Worm (Caenorhabditis elegans) whole organism, L2 larva: ENCODE measurements around the gene srsx-19.

Experiments
- ama-1 ChIP-seq: fragments of 150-350 bp; optimal IDR thresholded peaks from 2 replicates; lab custom pipeline; 2018; ENCODE audit warnings: inconsistent platforms
- mdl-1 ChIP-seq, 2 experiments: fragments of 150-350 bp in 1 of 2; sonication (generic microtip) in 1 of 2; optimal IDR thresholded peaks; 2 replicates each; lab custom pipeline; 2017; ENCODE audit warnings: missing biosample characterization in 2 of 2, missing genetic modification characterization in 2 of 2
- nhr-10 ChIP-seq: sonication (generic microtip); optimal IDR thresholded peaks from 2 replicates; lab custom pipeline; 2017; ENCODE audit warnings: missing biosample characterization, missing genetic modification characterization
- unc-39 ChIP-seq: fragments of 150-350 bp; optimal IDR thresholded peaks from 2 replicates; lab custom pipeline; 2014; ENCODE audit warnings: missing biosample characterization, missing genetic modification characterization
- unc-62 ChIP-seq: fragments of 150-350 bp; optimal IDR thresholded peaks from 2 replicates; lab custom pipeline; 2014; ENCODE audit warnings: missing biosample characterization, missing genetic modification reagents, missing genetic modification characterization

ce11 chrV:13839433-13839832 is 48.0 kb upstream of the srsx-19 start, which contains the start of gene F55B12.10:
- TF ChIP-seq unc-39 (tag; lab: Kevin White, UChicago): no peak
- TF ChIP-seq ama-1 (lab: Kevin White, UChicago): no peak
- no peak for TF ChIP-seq unc-62 (GFP tag; lab: Kevin White, UChicago)
- TF ChIP-seq nhr-10 (tag; lab: Kevin White, UChicago): no peak
- no peak for TF ChIP-seq mdl-1 (tag; optimal IDR thresholded peaks at IDR 0.05; lab: Kevin White, UChicago)
